Worm (Caenorhabditis elegans) whole organism, L4/young adult: ENCODE results near the gene Y55F3BR.10.

ENCODE experiments used
- W03F9.2 ChIP-seq: fragments of 150-350 bp; optimal IDR thresholded peaks from 2 replicates; lab custom pipeline; 2014; ENCODE audit warnings: missing biosample characterization, missing genetic modification characterization
- dao-5 ChIP-seq: sonication (generic microtip); optimal IDR thresholded peaks from 2 replicates; lab custom pipeline; 2016; ENCODE audit warnings: missing genotype, missing genetic modification characterization, moderate library complexity, missing compliant biosample characterization
- him-1 ChIP-seq: sonication (generic microtip); optimal IDR thresholded peaks from 2 replicates; lab custom pipeline; 2016; ENCODE audit warnings: missing genotype, missing genetic modification reagents, missing genetic modification characterization, missing compliant biosample characterization

DNA sequence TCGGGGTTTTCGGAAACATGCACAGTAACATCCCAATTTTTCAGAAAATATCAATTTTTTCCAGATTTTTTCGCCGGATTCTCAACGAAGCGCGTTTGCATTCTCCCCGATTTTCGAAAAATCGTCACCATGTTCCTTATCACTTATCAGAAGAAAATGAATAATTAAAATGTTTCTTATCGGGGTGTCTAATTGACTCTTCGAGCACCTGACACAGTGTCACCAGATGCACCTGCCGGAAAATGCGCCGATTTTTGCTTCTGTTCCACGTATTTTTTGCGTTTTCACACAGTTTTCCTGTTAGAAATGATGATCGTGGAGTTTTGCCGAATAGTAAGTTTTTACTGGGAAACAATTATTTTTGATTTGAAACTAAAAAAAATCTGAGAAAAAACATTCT lies 23.2 kb downstream of the Y55F3BR.10 start:
- no peak for TF ChIP-seq him-1 (tag; lab: Kevin White, UChicago)
- TF ChIP-seq dao-5 (tag; lab: Kevin White, UChicago), result no peak
- TF ChIP-seq W03F9.2 (tag; lab: Kevin White, UChicago), result no peak
